Worm (Caenorhabditis elegans): ENCODE measurements around the gene nhr-76.

ce11 chrIV:607628-608027 is 19.7 kb upstream of the nhr-76 start:
- TF ChIP-seq unc-62 (GFP tag; optimal IDR thresholded peaks at IDR 0.05): no peak
- TF ChIP-seq ztf-22 (GFP tag; optimal IDR thresholded peaks at IDR 0.05): no peak
- no peak for TF ChIP-seq ets-4 (GFP tag; optimal IDR thresholded peaks at IDR 0.05)
- no peak for TF ChIP-seq sdz-38 (tag; optimal IDR thresholded peaks at IDR 0.05)
- TF ChIP-seq F57C9.4 (tag; optimal IDR thresholded peaks at IDR 0.05): no peak
- TF ChIP-seq nhr-80 (tag; optimal IDR thresholded peaks at IDR 0.05): no peak
- no peak for TF ChIP-seq nhr-179 (tag; optimal IDR thresholded peaks at IDR 0.05)
- TF ChIP-seq snpc-4 (GFP tag; optimal IDR thresholded peaks at IDR 0.05): no peak
- no peak for TF ChIP-seq snpc-4 (tag; optimal IDR thresholded peaks at IDR 0.05)
- TF ChIP-seq pha-4 (tag; optimal IDR thresholded peaks at IDR 0.05): no peak
- no peak for TF ChIP-seq egl-44 (GFP tag; IDR thresholded peaks at IDR 0.05)
